Fruit fly (Drosophila melanogaster) whole organism, embryonic: Measurements from ENCODE around the gene CG9855.

ENCODE experiments used
- Bteb2 ChIP-seq: fragments of 200-800 bp; sonication (Bioruptor generic); optimal IDR thresholded peaks from 2 replicates; lab custom pipeline; 2016; ENCODE audit warnings: missing biosample characterization, missing genetic modification characterization
- CG10462 ChIP-seq: fragments of 200-800 bp; sonication (Bioruptor generic); optimal IDR thresholded peaks from 2 replicates; lab custom pipeline; 2016; ENCODE audit warnings: missing biosample characterization, missing genetic modification characterization
- CG11093 ChIP-seq: fragments of 200-800 bp; sonication (Bioruptor generic); IDR thresholded peaks from 3 replicates; pipeline ENCODE4 v1.3.6; 2022; ENCODE audit warnings: missing biosample characterization, missing genetic modification characterization
- CG12659 ChIP-seq: fragments of 200-800 bp; sonication (Bioruptor generic); optimal IDR thresholded peaks from 3 replicates; lab custom pipeline; 2017; ENCODE audit warnings: mild to moderate bottlenecking, missing biosample characterization, missing genetic modification reagents, missing genetic modification characterization
- CG13123 ChIP-seq: fragments of 200-800 bp; sonication (Bioruptor generic); optimal IDR thresholded peaks from 2 replicates; lab custom pipeline; 2016; ENCODE audit warnings: missing biosample characterization, missing genetic modification characterization
- CG15479 ChIP-seq: fragments of 200-800 bp; sonication (Bioruptor generic); optimal IDR thresholded peaks from 3 replicates; lab custom pipeline; 2019; ENCODE audit warnings: missing biosample characterization, mild to moderate bottlenecking, missing genetic modification characterization, moderate library complexity
- CG16863 ChIP-seq: fragments of 200-800 bp; sonication (Bioruptor generic); optimal IDR thresholded peaks from 3 replicates; lab custom pipeline; 2016; ENCODE audit warnings: missing biosample characterization, missing genetic modification characterization
- CG17361 ChIP-seq: fragments of 200-800 bp; sonication (Bioruptor generic); IDR thresholded peaks from 3 replicates; pipeline ENCODE4 v1.3.6; 2022; ENCODE audit warnings: missing biosample characterization, missing genetic modification characterization
- CG18476 ChIP-seq: fragments of 200-800 bp; sonication (Bioruptor generic); optimal IDR thresholded peaks from 2 replicates; lab custom pipeline; 2016; ENCODE audit warnings: missing biosample characterization, mild to moderate bottlenecking, missing genetic modification characterization
- CG2678 ChIP-seq: fragments of 200-800 bp; sonication (Bioruptor generic); optimal IDR thresholded peaks from 3 replicates; lab custom pipeline; 2019; ENCODE audit warnings: missing biosample characterization, mild to moderate bottlenecking, missing genetic modification characterization, moderate library complexity
- CG2889 ChIP-seq: fragments of 200-800 bp; sonication (Bioruptor generic); IDR thresholded peaks from 3 replicates; pipeline ENCODE4 v1.3.6; 2022; ENCODE audit warnings: missing biosample characterization, missing genetic modification characterization
- CG3281 ChIP-seq: fragments of 200-800 bp; sonication (Bioruptor generic); optimal IDR thresholded peaks from 3 replicates; lab custom pipeline; 2017; ENCODE audit warnings: missing biosample characterization, mild to moderate bottlenecking, missing genetic modification characterization
- CG6813 ChIP-seq: fragments of 200-800 bp; sonication (Bioruptor generic); optimal IDR thresholded peaks from 2 replicates; lab custom pipeline; 2017; ENCODE audit warnings: missing biosample characterization, missing genetic modification characterization, mild to moderate bottlenecking, moderate library complexity, missing genetic modification reagents
- CG9609 ChIP-seq: fragments of 200-800 bp; sonication (Bioruptor generic); optimal IDR thresholded peaks from 3 replicates; lab custom pipeline; 2016; ENCODE audit warnings: missing biosample characterization, missing genetic modification characterization
- Camta ChIP-seq: fragments of 200-800 bp; sonication (Bioruptor generic); optimal IDR thresholded peaks from 2 replicates; lab custom pipeline; 2016; ENCODE audit warnings: missing biosample characterization, missing genetic modification characterization
- Drgx ChIP-seq: fragments of 200-800 bp; sonication (Bioruptor generic); IDR thresholded peaks from 2 replicates; pipeline ENCODE4 v1.3.6; 2022; ENCODE audit warnings: missing biosample characterization, missing genetic modification characterization
- Fer1 ChIP-seq: fragments of 200-800 bp; sonication (Bioruptor generic); optimal IDR thresholded peaks from 2 replicates; lab custom pipeline; 2017; ENCODE audit warnings: missing biosample characterization, mild to moderate bottlenecking, missing genetic modification characterization
- HLH3B ChIP-seq: fragments of 200-800 bp; sonication (Bioruptor generic); IDR thresholded peaks from 2 replicates; pipeline ENCODE4 v1.3.6; 2022; ENCODE audit warnings: missing biosample characterization, missing genetic modification characterization
- HLH4C ChIP-seq: fragments of 200-800 bp; sonication (Bioruptor generic); IDR thresholded peaks from 3 replicates; pipeline ENCODE4 v1.3.6; 2022; ENCODE audit warnings: missing biosample characterization, missing genetic modification characterization; ENCODE audit not compliant: partially characterized antibody
- HmgZ ChIP-seq: fragments of 200-800 bp; sonication (Bioruptor generic); optimal IDR thresholded peaks from 2 replicates; lab custom pipeline; 2018; ENCODE audit warnings: missing biosample characterization, mild to moderate bottlenecking, missing genetic modification characterization
- Hsf ChIP-seq: fragments of 200-800 bp; sonication (Bioruptor generic); optimal IDR thresholded peaks from 3 replicates; lab custom pipeline; 2016; ENCODE audit warnings: missing biosample characterization, missing genetic modification characterization
- MTF-1 ChIP-seq: fragments of 200-800 bp; sonication (Bioruptor generic); optimal IDR thresholded peaks from 2 replicates; lab custom pipeline; 2018; ENCODE audit warnings: missing biosample characterization, mild to moderate bottlenecking, missing genetic modification characterization, borderline replicate concordance
- Nf-YA ChIP-seq: fragments of 200-800 bp; sonication (Bioruptor generic); IDR thresholded peaks from 2 replicates; pipeline ENCODE4 v1.3.6; 2022; ENCODE audit warnings: missing biosample characterization, missing genetic modification characterization
- Ptx1 ChIP-seq: fragments of 200-800 bp; sonication (Bioruptor generic); IDR thresholded peaks from 2 replicates; pipeline ENCODE4 v1.3.6; 2022; ENCODE audit warnings: missing biosample characterization, missing genetic modification characterization
- Scr ChIP-seq: fragments of 200-800 bp; sonication (Bioruptor generic); IDR thresholded peaks from 2 replicates; pipeline ENCODE4 v1.3.6; 2022; ENCODE audit warnings: missing biosample characterization, missing genetic modification characterization; ENCODE audit not compliant: partially characterized antibody
- Six4 ChIP-seq: fragments of 200-800 bp; sonication (Bioruptor generic); optimal IDR thresholded peaks from 2 replicates; lab custom pipeline; 2016; ENCODE audit warnings: missing biosample characterization, missing genetic modification characterization
- TFAM ChIP-seq: fragments of 200-800 bp; sonication (Bioruptor generic); optimal IDR thresholded peaks from 2 replicates; lab custom pipeline; 2017; ENCODE audit warnings: missing biosample characterization, missing genetic modification characterization, inconsistent platforms
- ab ChIP-seq: fragments of 200-800 bp; sonication (Bioruptor generic); optimal IDR thresholded peaks from 2 replicates; lab custom pipeline; 2016; ENCODE audit warnings: missing biosample characterization, missing genetic modification characterization
- bsh ChIP-seq, 2 experiments: fragments of 200-800 bp; sonication (Bioruptor generic); optimal IDR thresholded peaks; 2 replicates each; lab custom pipeline; 2017 to 2018; ENCODE audit warnings: mild to moderate bottlenecking in 2 of 2, missing biosample characterization in 2 of 2, missing genetic modification characterization in 2 of 2, moderate library complexity in 1 of 2
- crc ChIP-seq: fragments of 200-800 bp; sonication (Bioruptor generic); optimal IDR thresholded peaks from 2 replicates; lab custom pipeline; 2016; ENCODE audit warnings: missing biosample characterization, missing genetic modification characterization
- crol ChIP-seq: fragments of 200-800 bp; sonication (Bioruptor generic); IDR thresholded peaks from 2 replicates; pipeline ENCODE4 v1.3.6; 2022; ENCODE audit warnings: missing biosample characterization, missing genetic modification characterization
- dan ChIP-seq: fragments of 200-800 bp; sonication (Bioruptor generic); IDR thresholded peaks from 2 replicates; pipeline ENCODE4 v1.3.6; 2022; ENCODE audit warnings: missing biosample characterization, missing genetic modification characterization
- danr ChIP-seq: fragments of 200-800 bp; sonication (Bioruptor generic); IDR thresholded peaks from 2 replicates; pipeline ENCODE4 v1.3.6; 2022; ENCODE audit warnings: missing biosample characterization, missing genetic modification characterization
- dimm ChIP-seq: fragments of 200-800 bp; sonication (Bioruptor generic); IDR thresholded peaks from 2 replicates; pipeline ENCODE4 v1.3.6; 2022; ENCODE audit warnings: missing biosample characterization, missing genetic modification characterization
- dm ChIP-seq: fragments of 200-800 bp; sonication (Bioruptor generic); optimal IDR thresholded peaks from 3 replicates; lab custom pipeline; 2016; ENCODE audit warnings: missing biosample characterization, missing genetic modification characterization
- esg ChIP-seq: fragments of 200-800 bp; sonication (Bioruptor generic); conservative IDR thresholded peaks from 2 replicates; pipeline ENCODE4 v1.3.6; 2022; ENCODE audit warnings: missing biosample characterization, missing genetic modification characterization
- jumu ChIP-seq: fragments of 200-800 bp; sonication (Bioruptor generic); optimal IDR thresholded peaks from 3 replicates; lab custom pipeline; 2016; ENCODE audit warnings: missing biosample characterization, missing genetic modification characterization
- kay ChIP-seq: fragments of 200-800 bp; sonication (Bioruptor generic); optimal IDR thresholded peaks from 2 replicates; lab custom pipeline; 2016; ENCODE audit warnings: missing biosample characterization, missing genetic modification characterization
- nau ChIP-seq: fragments of 200-800 bp; sonication (Bioruptor generic); optimal IDR thresholded peaks from 3 replicates; lab custom pipeline; 2017; ENCODE audit warnings: missing biosample characterization, mild to moderate bottlenecking, missing genetic modification characterization, missing genetic modification reagents
- nom ChIP-seq: fragments of 200-800 bp; sonication (Bioruptor generic); optimal IDR thresholded peaks from 2 replicates; lab custom pipeline; 2017; ENCODE audit warnings: missing biosample characterization, missing genetic modification characterization, mild to moderate bottlenecking, moderate library complexity, missing genetic modification reagents
- onecut ChIP-seq: fragments of 200-800 bp; sonication (Bioruptor generic); IDR thresholded peaks from 2 replicates; pipeline ENCODE4 v1.3.6; 2022; ENCODE audit warnings: missing biosample characterization, missing genetic modification characterization
- pfk ChIP-seq: fragments of 200-800 bp; sonication (Bioruptor generic); optimal IDR thresholded peaks from 2 replicates; lab custom pipeline; 2018; ENCODE audit warnings: missing biosample characterization, mild to moderate bottlenecking, missing genetic modification characterization, moderate library complexity
- phol ChIP-seq: fragments of 200-800 bp; sonication (Bioruptor generic); optimal IDR thresholded peaks from 3 replicates; lab custom pipeline; 2018; ENCODE audit warnings: missing biosample characterization, mild to moderate bottlenecking, missing genetic modification characterization, moderate library complexity
- pita ChIP-seq: fragments of 200-800 bp; sonication (Bioruptor generic); optimal IDR thresholded peaks from 2 replicates; lab custom pipeline; 2017; ENCODE audit warnings: missing biosample characterization, mild to moderate bottlenecking, missing genetic modification characterization
- pros ChIP-seq: fragments of 200-800 bp; sonication (Bioruptor generic); optimal IDR thresholded peaks from 3 replicates; lab custom pipeline; 2019; ENCODE audit warnings: missing biosample characterization, mild to moderate bottlenecking, missing genetic modification characterization, moderate library complexity
- tll ChIP-seq, 2 experiments: fragments of 200-800 bp in 1 of 2; fragments of >200 bp in 1 of 2; sonication (Bioruptor generic) in 1 of 2; optimal IDR thresholded peaks; 2 replicates each; lab custom pipeline; 2017 to 2019; ENCODE audit warnings: missing biosample characterization in 2 of 2, missing genetic modification characterization in 2 of 2, mild to moderate bottlenecking in 1 of 2, moderate library complexity in 1 of 2
- trem ChIP-seq: fragments of 200-800 bp; optimal IDR thresholded peaks from 3 replicates; lab custom pipeline; 2019; ENCODE audit warnings: missing biosample characterization, mild to moderate bottlenecking, missing genetic modification characterization, moderate library complexity
- ttk ChIP-seq: fragments of 200-800 bp; sonication (Bioruptor generic); IDR thresholded peaks from 2 replicates; pipeline ENCODE4 v2.1.2; 2022; ENCODE audit warnings: missing biosample characterization, missing genetic modification characterization

CG9855 gene

DNA sequence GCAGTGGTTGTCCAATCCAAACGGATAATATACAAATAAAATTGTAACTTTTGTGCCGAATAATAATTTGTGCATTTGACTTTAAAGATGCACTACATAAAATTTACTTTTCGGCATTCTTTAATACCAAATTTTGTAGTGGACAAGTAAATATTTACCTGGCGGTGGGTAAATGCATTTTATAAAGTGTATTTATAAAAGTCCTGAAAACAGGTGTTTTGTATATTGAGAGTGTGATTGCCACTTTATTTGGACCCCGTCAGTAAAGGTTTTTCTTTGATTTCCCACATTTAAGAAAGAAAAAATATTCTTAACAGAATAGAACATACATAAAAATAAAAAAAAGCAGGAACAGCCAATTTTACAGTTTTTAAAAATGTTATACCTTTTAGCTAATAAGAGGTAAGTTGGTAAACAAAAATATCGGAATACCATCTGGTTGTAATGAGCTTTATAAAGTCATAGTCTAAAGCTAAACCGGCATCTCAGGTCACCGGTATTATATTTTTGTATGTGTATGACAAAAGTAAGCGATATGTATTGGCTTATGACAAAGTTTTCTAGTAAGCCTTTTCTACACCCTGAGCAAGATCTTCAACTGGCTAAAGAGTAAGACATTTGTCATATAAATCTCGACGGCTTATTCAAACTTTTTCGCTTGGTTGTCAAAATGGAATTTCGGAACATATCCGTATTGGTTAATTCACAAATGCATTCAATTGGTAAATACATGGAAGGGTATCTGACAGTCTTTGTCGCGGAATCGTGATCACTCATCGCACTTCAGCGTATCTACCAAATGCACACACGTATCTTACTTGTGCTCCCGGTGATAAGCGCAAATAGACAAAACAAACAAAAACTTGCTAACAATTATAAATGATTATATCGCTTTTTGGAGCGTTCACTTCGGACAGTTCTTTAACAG is 2.8 kb downstream of the CG9855 start (continued):
- TF ChIP-seq trem (tag; lab: Kevin White, UChicago), result peak; percentile 53
- TF ChIP-seq danr, result peak; percentile 67
- peak; percentile 74 for TF ChIP-seq CG13123 (GFP tag; lab: Kevin White, UChicago)
- peak; percentile 78 for TF ChIP-seq CG6813 (GFP tag; lab: Kevin White, UChicago)
- TF ChIP-seq dimm (GFP tag; lab: Robert Waterston, UW), result no peak; the same call in 1 of the 2 replicates
- peak; percentile 44 for TF ChIP-seq CG10462 (GFP tag; lab: Kevin White, UChicago)
- TF ChIP-seq tll (GFP tag; optimal IDR thresholded peaks at IDR 0.05; lab: Kevin White, UChicago), result no peak
- TF ChIP-seq TFAM (GFP tag; lab: Kevin White, UChicago), result no peak
- peak; percentile 84 for TF ChIP-seq nau
- TF ChIP-seq bsh (GFP tag; optimal IDR thresholded peaks at IDR 0.05; lab: Kevin White, UChicago), result peak; percentile 88 to 90
- TF ChIP-seq Hsf (GFP tag; lab: Kevin White, UChicago), result peak; percentile 91
- peak; percentile 79 for TF ChIP-seq Camta (GFP tag; lab: Kevin White, UChicago)
- TF ChIP-seq dan (GFP tag; lab: Robert Waterston, UW), result no peak
- peak; percentile 87 for TF ChIP-seq HLH3B
- TF ChIP-seq phol (tag; lab: Kevin White, UChicago), result peak; percentile 86
- peak; percentile 77; the same call in 2 of the 3 replicates for TF ChIP-seq CG2889 (GFP tag; lab: Robert Waterston, UW)
- peak; percentile 86 for TF ChIP-seq esg (GFP tag; lab: Robert Waterston, UW)
- no peak for TF ChIP-seq crol (GFP tag; lab: Robert Waterston, UW)
- peak; percentile 79 for TF ChIP-seq Six4 (GFP tag; lab: Kevin White, UChicago)
- no peak for TF ChIP-seq pros (GFP tag; lab: Kevin White, UChicago)
- TF ChIP-seq CG9609 (GFP tag; lab: Kevin White, UChicago), result peak; percentile 88
- no peak for TF ChIP-seq HLH4C (GFP tag; lab: Robert Waterston, UW)
- TF ChIP-seq crc (GFP tag; lab: Kevin White, UChicago), result peak; percentile 80
- peak; percentile 82 for TF ChIP-seq ab
- peak; percentile 85 for TF ChIP-seq ttk (GFP tag; lab: Robert Waterston, UW)
- peak; percentile 83 for TF ChIP-seq CG17361
- TF ChIP-seq HmgZ (tag; lab: Kevin White, UChicago), result peak; percentile 92
- peak; percentile 74 for TF ChIP-seq onecut (GFP tag; lab: Robert Waterston, UW)
- no peak for TF ChIP-seq pita (GFP tag; lab: Kevin White, UChicago)
- TF ChIP-seq kay, result peak; percentile 76
- peak; percentile 69 for TF ChIP-seq jumu (GFP tag; lab: Kevin White, UChicago)
- TF ChIP-seq Scr, result no peak
- peak; percentile 45 for TF ChIP-seq MTF-1
- peak; percentile 74 for TF ChIP-seq Nf-YA
- TF ChIP-seq Bteb2 (GFP tag; lab: Kevin White, UChicago), result peak; percentile 80
- peak; percentile 91 for TF ChIP-seq Ptx1 (GFP tag; lab: Robert Waterston, UW)
- peak; percentile 83 for TF ChIP-seq CG11093 (GFP tag; lab: Robert Waterston, UW)
- TF ChIP-seq CG2678 (tag; lab: Kevin White, UChicago), result peak; percentile 93
- peak; percentile 80 for TF ChIP-seq CG18476
- peak; percentile 65 for TF ChIP-seq dm
- peak; percentile 87 for TF ChIP-seq CG3281 (GFP tag; lab: Kevin White, UChicago)
- no peak for TF ChIP-seq nom (GFP tag; lab: Kevin White, UChicago)
- peak; percentile 90 for TF ChIP-seq Fer1
- TF ChIP-seq CG12659, result peak; percentile 88
- TF ChIP-seq CG15479, result no peak
- peak; percentile 78 for TF ChIP-seq CG16863 (GFP tag; lab: Kevin White, UChicago)
- peak; percentile 95 for TF ChIP-seq Drgx (GFP tag; lab: Robert Waterston, UW)
- no peak for TF ChIP-seq pfk (GFP tag; lab: Kevin White, UChicago)
